Worm (Caenorhabditis elegans) whole organism, L1 larva: ENCODE data around the gene pgp-11.

Source experiments
- C16A3.4 ChIP-seq: fragments of 150-350 bp; optimal IDR thresholded peaks from 2 replicates; lab custom pipeline; 2014; ENCODE audit warnings: missing biosample characterization, missing genetic modification characterization
- F16B12.6 ChIP-seq: fragments of 150-350 bp; optimal IDR thresholded peaks from 2 replicates; lab custom pipeline; 2014; ENCODE audit warnings: missing biosample characterization, missing genetic modification characterization
- blmp-1 ChIP-seq: fragments of 150-350 bp; optimal IDR thresholded peaks from 2 replicates; lab custom pipeline; 2014; ENCODE audit warnings: missing biosample characterization, missing genetic modification characterization
- ceh-63 ChIP-seq: fragments of 200-800 bp; sonication (Bioruptor generic); optimal IDR thresholded peaks from 2 replicates; lab custom pipeline; 2018; ENCODE audit warnings: mild to moderate bottlenecking, missing genetic modification characterization, missing compliant biosample characterization
- ceh-8 ChIP-seq: fragments of 200-800 bp; sonication (Bioruptor generic); optimal IDR thresholded peaks from 2 replicates; lab custom pipeline; 2018; ENCODE audit warnings: mild to moderate bottlenecking, missing genetic modification characterization, moderate library complexity, missing compliant biosample characterization
- ceh-90 ChIP-seq: sonication (generic microtip); optimal IDR thresholded peaks from 2 replicates; lab custom pipeline; 2016; ENCODE audit warnings: missing genetic modification characterization, missing compliant biosample characterization
- dpl-1 ChIP-seq, 3 experiments: fragments of 150-350 bp in 2 of 3; sonication (generic microtip) in 1 of 3; optimal IDR thresholded peaks; 2 replicates each; lab custom pipeline; 2014 to 2017; ENCODE audit warnings: missing biosample characterization in 3 of 3, missing genetic modification characterization in 3 of 3, missing genetic modification reagents in 3 of 3
- efl-1 ChIP-seq, 4 experiments: fragments of 150-350 bp; optimal IDR thresholded peaks in 3 of 4; peaks in 1 of 4; 1 replicate in 1 of 4; 2 replicates in 3 of 4; lab custom pipeline; 2014; ENCODE audit warnings: missing biosample characterization in 2 of 4, missing genetic modification characterization in 2 of 4, missing genetic modification reagents in 2 of 4
- elt-2 ChIP-seq: sonication (generic microtip); optimal IDR thresholded peaks from 2 replicates; lab custom pipeline; 2016; ENCODE audit warnings: missing genetic modification characterization, mild to moderate bottlenecking, inconsistent platforms, missing compliant biosample characterization, missing genetic modification reagents
- elt-3 ChIP-seq, 6 experiments: fragments of 150-350 bp in 1 of 6; sonication (generic microtip); optimal IDR thresholded peaks; 2 replicates each; lab custom pipeline; 2017 to 2018; ENCODE audit warnings: missing biosample characterization in 6 of 6, missing genetic modification characterization in 6 of 6, inconsistent platforms in 1 of 6
- fkh-8 ChIP-seq: sonication (generic microtip); optimal IDR thresholded peaks from 2 replicates; lab custom pipeline; 2016; ENCODE audit warnings: mild to moderate bottlenecking, missing genetic modification characterization, missing compliant biosample characterization
- grh-1 ChIP-seq: fragments of 200-800 bp; sonication (Bioruptor generic); IDR thresholded peaks from 2 replicates; pipeline ENCODE4 v1.3.6; 2022; ENCODE audit warnings: missing genetic modification reagents, missing genetic modification characterization, missing compliant biosample characterization
- irx-1 ChIP-seq: sonication (generic microtip); optimal IDR thresholded peaks from 2 replicates; lab custom pipeline; 2016; ENCODE audit warnings: missing genetic modification characterization, missing compliant biosample characterization
- jun-1 ChIP-seq: fragments of 150-350 bp; optimal IDR thresholded peaks from 2 replicates; lab custom pipeline; 2014; ENCODE audit warnings: missing biosample characterization, missing genetic modification reagents, missing genetic modification characterization
- lin-13 ChIP-seq: fragments of 150-350 bp; optimal IDR thresholded peaks from 2 replicates; lab custom pipeline; 2014; ENCODE audit warnings: missing biosample characterization, missing genetic modification reagents, missing genetic modification characterization
- lin-14 ChIP-seq: fragments of 200-800 bp; sonication (Bioruptor generic); optimal IDR thresholded peaks from 2 replicates; lab custom pipeline; 2018; ENCODE audit warnings: mild to moderate bottlenecking, missing genetic modification characterization, moderate library complexity, missing compliant biosample characterization
- lin-15B ChIP-seq: fragments of 150-350 bp; sonication (generic microtip); optimal IDR thresholded peaks from 3 replicates; lab custom pipeline; 2014; ENCODE audit warnings: missing biosample characterization, missing genetic modification characterization
- lin-35 ChIP-seq, 2 experiments: fragments of 150-350 bp; optimal IDR thresholded peaks; 2 replicates each; lab custom pipeline; 2014; ENCODE audit warnings: missing biosample characterization in 2 of 2, missing genetic modification characterization in 2 of 2, missing genetic modification reagents in 2 of 2
- lir-3 ChIP-seq: sonication (generic microtip); optimal IDR thresholded peaks from 2 replicates; lab custom pipeline; 2016; ENCODE audit warnings: mild to moderate bottlenecking, missing genetic modification characterization, moderate library complexity, missing compliant biosample characterization; ENCODE audit not compliant: poor library complexity
- lsy-2 ChIP-seq, 2 experiments: fragments of 150-350 bp; optimal IDR thresholded peaks; 2 replicates each; lab custom pipeline; 2014; ENCODE audit warnings: missing biosample characterization in 2 of 2, missing genetic modification characterization in 2 of 2
- mdl-1 ChIP-seq, 2 experiments: fragments of 150-350 bp; optimal IDR thresholded peaks; 2 replicates each; lab custom pipeline; 2014 to 2017; ENCODE audit warnings: missing biosample characterization in 2 of 2, missing genetic modification characterization in 2 of 2, inconsistent platforms in 1 of 2
- mep-1 ChIP-seq: fragments of 150-350 bp; optimal IDR thresholded peaks from 2 replicates; lab custom pipeline; 2014; ENCODE audit warnings: missing biosample characterization, missing genetic modification characterization
- nhr-11 ChIP-seq: fragments of 150-350 bp; optimal IDR thresholded peaks from 2 replicates; lab custom pipeline; 2014; ENCODE audit warnings: missing biosample characterization, missing genetic modification characterization
- nhr-12 ChIP-seq: sonication (generic microtip); optimal IDR thresholded peaks from 2 replicates; lab custom pipeline; 2017; ENCODE audit warnings: missing biosample characterization, missing genetic modification characterization
- nhr-19 ChIP-seq: fragments of 200-800 bp; sonication (Bioruptor generic); conservative IDR thresholded peaks from 2 replicates; pipeline ENCODE4 v1.3.6; 2022; ENCODE audit warnings: missing genetic modification characterization, missing compliant biosample characterization
- nhr-20 ChIP-seq: sonication (generic microtip); optimal IDR thresholded peaks from 2 replicates; lab custom pipeline; 2016; ENCODE audit warnings: mild to moderate bottlenecking, missing genetic modification characterization, missing compliant biosample characterization
- nhr-28 ChIP-seq: fragments of 150-350 bp; optimal IDR thresholded peaks from 2 replicates; lab custom pipeline; 2014; ENCODE audit warnings: missing biosample characterization, missing genetic modification characterization
- nhr-47 ChIP-seq: sonication (generic microtip); optimal IDR thresholded peaks from 2 replicates; lab custom pipeline; 2016; ENCODE audit warnings: mild to moderate bottlenecking, missing genetic modification characterization, moderate library complexity, missing compliant biosample characterization
- nhr-71 ChIP-seq: sonication (generic microtip); optimal IDR thresholded peaks from 2 replicates; lab custom pipeline; 2016; ENCODE audit warnings: mild to moderate bottlenecking, missing genetic modification characterization, moderate library complexity, missing compliant biosample characterization
- nhr-77 ChIP-seq: fragments of 150-350 bp; optimal IDR thresholded peaks from 2 replicates; lab custom pipeline; 2014; ENCODE audit warnings: missing biosample characterization, missing genetic modification characterization
- nhr-84 ChIP-seq: sonication (generic microtip); optimal IDR thresholded peaks from 2 replicates; lab custom pipeline; 2017; ENCODE audit warnings: missing biosample characterization, missing genetic modification characterization
- nhr-85 ChIP-seq: sonication (generic microtip); peaks from one replicate; lab custom pipeline; 2016; ENCODE audit warnings: missing genetic modification characterization, inconsistent platforms, missing compliant biosample characterization
- nhr-90 ChIP-seq: sonication (generic microtip); optimal IDR thresholded peaks from 2 replicates; lab custom pipeline; 2016; ENCODE audit warnings: mild to moderate bottlenecking, missing genetic modification characterization, missing compliant biosample characterization; ENCODE audit not compliant: poor library complexity
- pag-3 ChIP-seq: sonication (generic microtip); optimal IDR thresholded peaks from 2 replicates; lab custom pipeline; 2017; ENCODE audit warnings: missing genetic modification characterization, mild to moderate bottlenecking, missing compliant biosample characterization, antibody characterized with exemption, borderline replicate concordance; ENCODE audit not compliant: insufficient read depth
- pqm-1 ChIP-seq: sonication (generic microtip); optimal IDR thresholded peaks from 3 replicates; lab custom pipeline; 2017; ENCODE audit warnings: missing biosample characterization, missing genetic modification characterization
- rnt-1 ChIP-seq: sonication (generic microtip); optimal IDR thresholded peaks from 2 replicates; lab custom pipeline; 2016; ENCODE audit warnings: mild to moderate bottlenecking, missing genetic modification characterization, moderate library complexity, missing compliant biosample characterization
- skn-1 ChIP-seq: fragments of 150-350 bp; optimal IDR thresholded peaks from 2 replicates; lab custom pipeline; 2014; ENCODE audit warnings: missing biosample characterization, missing genetic modification characterization
- snu-23 ChIP-seq: sonication (generic microtip); optimal IDR thresholded peaks from 2 replicates; lab custom pipeline; 2016; ENCODE audit warnings: missing genetic modification characterization, missing compliant biosample characterization
- sox-4 ChIP-seq: sonication (generic microtip); optimal IDR thresholded peaks from 2 replicates; lab custom pipeline; 2016; ENCODE audit warnings: missing genetic modification characterization, missing compliant biosample characterization
- swsn-7 ChIP-seq: sonication (generic microtip); optimal IDR thresholded peaks from 2 replicates; lab custom pipeline; 2016; ENCODE audit warnings: missing genetic modification characterization, missing compliant biosample characterization
- tbx-2 ChIP-seq: sonication (generic microtip); optimal IDR thresholded peaks from 2 replicates; lab custom pipeline; 2016; ENCODE audit warnings: missing genetic modification characterization, missing compliant biosample characterization
- unc-130 ChIP-seq: fragments of 150-350 bp; optimal IDR thresholded peaks from 2 replicates; lab custom pipeline; 2017; ENCODE audit warnings: missing biosample characterization, missing genetic modification characterization, inconsistent platforms
- unc-30 ChIP-seq: sonication (generic microtip); optimal IDR thresholded peaks from 2 replicates; lab custom pipeline; 2017; ENCODE audit warnings: missing biosample characterization, missing genetic modification characterization
- unc-62 ChIP-seq: fragments of 150-350 bp; optimal IDR thresholded peaks from 2 replicates; lab custom pipeline; 2014; ENCODE audit warnings: missing biosample characterization, missing genetic modification reagents, missing genetic modification characterization
- unc-98 ChIP-seq: fragments of 200-800 bp; sonication (Bioruptor generic); IDR thresholded peaks from 2 replicates; pipeline ENCODE4 v1.3.6; 2022; ENCODE audit warnings: missing genetic modification characterization, missing compliant biosample characterization
- xbp-1 ChIP-seq: sonication (generic microtip); optimal IDR thresholded peaks from 2 replicates; lab custom pipeline; 2016; ENCODE audit warnings: missing genetic modification characterization, missing compliant biosample characterization
- ztf-4 ChIP-seq: fragments of 150-350 bp; optimal IDR thresholded peaks from 2 replicates; lab custom pipeline; 2014; ENCODE audit warnings: missing biosample characterization, missing genetic modification characterization

pgp-11 gene

DNA sequence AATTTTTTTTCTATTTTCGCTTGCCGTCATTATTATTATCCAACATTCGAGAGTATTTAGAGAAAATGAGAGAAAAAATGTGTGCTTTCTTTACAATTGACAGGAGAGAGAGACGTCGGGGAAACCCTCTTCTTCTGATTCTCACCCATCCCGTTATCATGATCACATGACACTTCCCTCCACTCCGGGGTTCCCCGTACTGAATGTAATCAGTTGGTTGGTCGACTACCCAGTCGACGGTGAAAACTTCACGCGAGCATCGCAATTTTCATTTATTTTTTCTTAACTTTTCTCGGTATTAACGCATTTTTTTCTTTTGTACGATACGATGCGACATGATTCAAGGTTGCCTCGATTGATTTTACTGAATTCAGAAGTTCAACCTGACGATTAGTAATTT lies 12.1 kb upstream of the pgp-11 start:
- peak; percentile 41 for TF ChIP-seq nhr-11
- TF ChIP-seq mdl-1 (tag; optimal IDR thresholded peaks at IDR 0.05; lab: Kevin White, UChicago), result peak in 1 of 2 experiments; percentile 83
- TF ChIP-seq blmp-1 (tag; lab: Kevin White, UChicago), result peak; percentile 77
- TF ChIP-seq ceh-63 (GFP tag; lab: Kevin White, UChicago), result no peak
- no peak for TF ChIP-seq unc-30 (tag; lab: Kevin White, UChicago)
- peak; percentile 59 for TF ChIP-seq C16A3.4 (tag; lab: Kevin White, UChicago)
- TF ChIP-seq dpl-1 (GFP tag; optimal IDR thresholded peaks at IDR 0.05; lab: Kevin White, UChicago), result peak in 2 of 3 experiments; percentile 21 to 33
- peak; percentile 77 for TF ChIP-seq nhr-19 (GFP tag; lab: Robert Waterston, UW)
- no peak for TF ChIP-seq fkh-8 (tag; lab: Kevin White, UChicago)
- peak; percentile 64 for TF ChIP-seq nhr-85 (tag; lab: Kevin White, UChicago)
- TF ChIP-seq nhr-77, result no peak
- TF ChIP-seq ceh-8 (GFP tag; lab: Kevin White, UChicago), result no peak
- TF ChIP-seq lsy-2 (tag; optimal IDR thresholded peaks at IDR 0.05; lab: Kevin White, UChicago), result peak; percentile 35 to 76
- peak; percentile 62 for TF ChIP-seq jun-1 (tag; lab: Kevin White, UChicago)
- no peak for TF ChIP-seq sox-4 (tag; lab: Kevin White, UChicago)
- TF ChIP-seq ztf-4 (tag; lab: Kevin White, UChicago), result peak; percentile 4
- TF ChIP-seq mep-1, result peak; percentile 23
- no peak for TF ChIP-seq nhr-12 (tag; lab: Kevin White, UChicago)
- TF ChIP-seq lin-14 (GFP tag; lab: Kevin White, UChicago), result peak; percentile 73
- TF ChIP-seq unc-130 (tag; lab: Kevin White, UChicago), result peak; percentile 91
- peak; percentile 63 for TF ChIP-seq snu-23 (GFP tag; lab: Kevin White, UChicago)
- no peak for TF ChIP-seq ceh-90 (tag; lab: Kevin White, UChicago)
- TF ChIP-seq lin-13 (GFP tag; lab: Kevin White, UChicago), result no peak
- peak; percentile 61 for TF ChIP-seq swsn-7 (tag; lab: Kevin White, UChicago)
- peak; percentile 18 to 31 for TF ChIP-seq efl-1 (optimal IDR thresholded peaks at IDR 0.05; lab: Kevin White, UChicago)
- peak in 1 of 2 experiments; percentile 42 for TF ChIP-seq efl-1 (GFP tag; optimal IDR thresholded peaks at IDR 0.05 in 1 of 2; lab: Kevin White, UChicago)
- TF ChIP-seq nhr-71 (tag; lab: Kevin White, UChicago), result peak; percentile 79
- TF ChIP-seq nhr-20 (tag; lab: Kevin White, UChicago), result peak; percentile 70
- peak; percentile 62 for TF ChIP-seq rnt-1
- no peak for TF ChIP-seq lin-15B (tag; lab: Kevin White, UChicago)
- TF ChIP-seq lir-3 (tag; lab: Kevin White, UChicago), result peak; percentile 40
- peak; percentile 35 for TF ChIP-seq nhr-47 (tag; lab: Kevin White, UChicago)
- no peak for TF ChIP-seq F16B12.6 (tag; lab: Kevin White, UChicago)
- peak in 1 of 2 experiments; percentile 54 for TF ChIP-seq lin-35 (GFP tag; optimal IDR thresholded peaks at IDR 0.05; lab: Kevin White, UChicago)
- peak in 3 of 6 experiments; percentile 51 to 69 (median 67) for TF ChIP-seq elt-3 (tag; optimal IDR thresholded peaks at IDR 0.05; lab: Kevin White, UChicago)
- TF ChIP-seq skn-1 (tag; lab: Kevin White, UChicago), result peak; percentile 52
- TF ChIP-seq pag-3 (tag; lab: Kevin White, UChicago), result no peak
- no peak for TF ChIP-seq nhr-28 (tag; lab: Kevin White, UChicago)
- no peak for TF ChIP-seq nhr-84 (tag; lab: Kevin White, UChicago)
- peak; percentile 29 for TF ChIP-seq tbx-2 (tag; lab: Kevin White, UChicago)

DNA sequence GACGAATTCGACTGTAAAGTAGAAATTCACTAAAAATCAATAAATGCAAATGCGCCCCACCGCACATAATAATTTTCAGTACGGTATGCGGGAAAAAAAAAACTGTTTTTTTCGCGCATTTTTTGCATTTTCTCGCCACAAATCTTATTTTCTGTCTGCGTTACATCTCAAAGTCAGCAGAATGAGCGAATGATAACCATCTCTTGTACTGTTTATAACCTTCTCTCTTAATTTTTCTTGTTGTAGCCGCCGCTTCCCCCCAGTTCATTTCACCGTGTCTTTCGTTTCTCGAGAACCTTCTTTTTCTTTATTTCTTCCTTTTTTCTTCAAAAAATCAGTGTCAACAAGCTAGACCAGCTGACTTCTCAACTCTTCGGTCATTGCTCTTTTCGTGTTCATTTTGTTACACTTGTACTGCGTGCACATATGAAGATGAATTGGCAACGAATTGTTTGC lies 11.5 kb upstream of the pgp-11 start:
- peak; percentile 5; the same call in 1 of the 2 replicates for TF ChIP-seq nhr-19 (GFP tag; lab: Robert Waterston, UW)
- TF ChIP-seq swsn-7 (tag; lab: Kevin White, UChicago), result peak; percentile 42
- TF ChIP-seq xbp-1 (tag; lab: Kevin White, UChicago), result no peak
- no peak for TF ChIP-seq elt-2
- peak; percentile 81 for TF ChIP-seq nhr-85 (tag; lab: Kevin White, UChicago)
- TF ChIP-seq irx-1 (tag; lab: Kevin White, UChicago), result no peak
- no peak for TF ChIP-seq unc-62 (GFP tag; lab: Kevin White, UChicago)
- peak; percentile 24 for TF ChIP-seq nhr-90 (tag; lab: Kevin White, UChicago)
- no peak for TF ChIP-seq unc-98
- peak in 1 of 2 experiments; percentile 48 for TF ChIP-seq lsy-2 (tag; optimal IDR thresholded peaks at IDR 0.05; lab: Kevin White, UChicago)
- TF ChIP-seq ztf-4 (tag; lab: Kevin White, UChicago), result peak; percentile 16
- TF ChIP-seq mdl-1 (tag; optimal IDR thresholded peaks at IDR 0.05; lab: Kevin White, UChicago), result peak in 1 of 2 experiments; percentile 51
- no peak for TF ChIP-seq nhr-28 (tag; lab: Kevin White, UChicago)
- peak; percentile 52 for TF ChIP-seq nhr-77
- no peak for TF ChIP-seq grh-1 (GFP tag; lab: Robert Waterston, UW)
- peak; percentile 42 for TF ChIP-seq mep-1
- peak in 1 of 3 experiments; percentile 22 for TF ChIP-seq dpl-1 (GFP tag; optimal IDR thresholded peaks at IDR 0.05; lab: Kevin White, UChicago)
- peak; percentile 24 for TF ChIP-seq lin-14 (GFP tag; lab: Kevin White, UChicago)
- peak; percentile 33 for TF ChIP-seq tbx-2 (tag; lab: Kevin White, UChicago)
- TF ChIP-seq nhr-20 (tag; lab: Kevin White, UChicago), result peak; percentile 68
- no peak for TF ChIP-seq pqm-1
- TF ChIP-seq nhr-71 (tag; lab: Kevin White, UChicago), result peak; percentile 28
- peak in 1 of 2 experiments; percentile 30 for TF ChIP-seq lin-35 (GFP tag; optimal IDR thresholded peaks at IDR 0.05; lab: Kevin White, UChicago)
- TF ChIP-seq lin-13 (GFP tag; lab: Kevin White, UChicago), result peak; percentile 33
- TF ChIP-seq snu-23 (GFP tag; lab: Kevin White, UChicago), result peak; percentile 32
- peak; percentile 31 for TF ChIP-seq rnt-1
